Fruit fly (Drosophila melanogaster) whole organism, pupa: ENCODE data around the gene CG32537.

Source experiments
- CG10348 ChIP-seq: fragments of 200-800 bp; sonication (Bioruptor generic); IDR thresholded peaks from 2 replicates; pipeline ENCODE4 v1.3.6; 2022; ENCODE audit warnings: missing biosample characterization, missing genetic modification characterization
- CG12605 ChIP-seq: fragments of 200-800 bp; sonication (Bioruptor generic); IDR thresholded peaks from 2 replicates; pipeline ENCODE4 v1.3.6; 2022; ENCODE audit warnings: missing biosample characterization, missing genetic modification characterization
- CG17806 ChIP-seq: fragments of 200-800 bp; sonication (Bioruptor generic); optimal IDR thresholded peaks from 2 replicates; lab custom pipeline; 2018; ENCODE audit warnings: missing biosample characterization, mild to moderate bottlenecking, missing genetic modification characterization, moderate library complexity
- CG32121 ChIP-seq: fragments of 200-800 bp; sonication (Bioruptor generic); IDR thresholded peaks from 2 replicates; pipeline ENCODE4 v1.3.6; 2022; ENCODE audit warnings: missing biosample characterization, missing genetic modification characterization
- CG8159 ChIP-seq: fragments of 200-800 bp; sonication (Bioruptor generic); optimal IDR thresholded peaks from 3 replicates; lab custom pipeline; 2018; ENCODE audit warnings: missing biosample characterization, mild to moderate bottlenecking, missing genetic modification characterization, moderate library complexity
- CG8301 ChIP-seq: fragments of 200-800 bp; sonication (Bioruptor generic); optimal IDR thresholded peaks from 2 replicates; lab custom pipeline; 2018; ENCODE audit warnings: missing biosample characterization, mild to moderate bottlenecking, missing genetic modification characterization
- CG9948 ChIP-seq: fragments of 200-800 bp; sonication (Bioruptor generic); optimal IDR thresholded peaks from 2 replicates; lab custom pipeline; 2018; ENCODE audit warnings: missing biosample characterization, mild to moderate bottlenecking, missing genetic modification characterization, moderate library complexity
- D1 ChIP-seq: fragments of 200-800 bp; sonication (Bioruptor generic); optimal IDR thresholded peaks from 2 replicates; lab custom pipeline; 2018; ENCODE audit warnings: missing biosample characterization, mild to moderate bottlenecking, missing genetic modification characterization, moderate library complexity
- EcR ChIP-seq: fragments of 200-800 bp; sonication (Bioruptor generic); optimal IDR thresholded peaks from 3 replicates; lab custom pipeline; 2019; ENCODE audit warnings: missing biosample characterization, missing genetic modification characterization, mild to moderate bottlenecking, moderate library complexity, missing genetic modification reagents
- Pif1A ChIP-seq: fragments of 200-800 bp; sonication (Bioruptor generic); optimal IDR thresholded peaks from 3 replicates; lab custom pipeline; 2016; ENCODE audit warnings: missing biosample characterization, missing genetic modification characterization
- Snoo ChIP-seq: fragments of 200-800 bp; sonication (Bioruptor generic); optimal IDR thresholded peaks from 3 replicates; lab custom pipeline; 2017; ENCODE audit warnings: missing biosample characterization, mild to moderate bottlenecking, missing genetic modification characterization, inconsistent platforms
- fd96Ca ChIP-seq: fragments of 200-800 bp; sonication (Bioruptor generic); IDR thresholded peaks from 3 replicates; pipeline ENCODE4 v1.3.6; 2022; ENCODE audit warnings: missing biosample characterization, missing genetic modification characterization
- gl ChIP-seq: fragments of 200-800 bp; sonication (Bioruptor generic); optimal IDR thresholded peaks from 2 replicates; lab custom pipeline; 2018; ENCODE audit warnings: missing biosample characterization, mild to moderate bottlenecking, missing genetic modification characterization
- rn ChIP-seq: fragments of 200-800 bp; sonication (Bioruptor generic); IDR thresholded peaks from 2 replicates; pipeline ENCODE4 v1.3.6; 2022; ENCODE audit warnings: missing biosample characterization, missing genetic modification characterization

- TF ChIP-seq CG32121 (GFP tag; lab: Robert Waterston, UW): peak; percentile 95
- TF ChIP-seq CG8301: peak; percentile 98
- peak; percentile 95 for TF ChIP-seq gl (tag; lab: Kevin White, UChicago)
- peak; percentile 97 for TF ChIP-seq D1 (tag; lab: Kevin White, UChicago)
- peak; percentile 91 for TF ChIP-seq CG12605 (GFP tag; lab: Robert Waterston, UW)
- TF ChIP-seq EcR (GFP tag; lab: Kevin White, UChicago): peak; percentile 38
- TF ChIP-seq Pif1A (GFP tag; lab: Kevin White, UChicago): peak; percentile 98
- peak; percentile 85 for TF ChIP-seq rn
- peak; percentile 96 for TF ChIP-seq CG17806 (tag; lab: Kevin White, UChicago)
- peak; percentile 91 for TF ChIP-seq CG10348 (GFP tag; lab: Robert Waterston, UW)
- TF ChIP-seq Snoo: peak; percentile 98
- peak; percentile 99 for TF ChIP-seq CG8159 (tag; lab: Kevin White, UChicago)
- peak; percentile 99 for TF ChIP-seq CG9948 (tag; lab: Kevin White, UChicago)
- TF ChIP-seq fd96Ca (GFP tag; lab: Robert Waterston, UW): peak; percentile 97
These were observed 21.8 kb upstream of the CG32537 start, which contains the start of gene CG8034 for dm6 chrX:19297899-19298784.
